Fruit fly (Drosophila melanogaster): ENCODE results near the gene Atxn7.
A peak's percentile ranks its signal among the peaks of the same experiment; 100 is the strongest.

The Atxn7 gene

dm6 chr2L:2375655-2376417 is at the start of gene Atxn7:
Gene Atxn7, plus strand, starts transcription at chr2L:2375841.
- TF ChIP-seq pan (optimal IDR thresholded peaks at IDR 0.05): no peak
- TF ChIP-seq CG8478 (optimal IDR thresholded peaks at IDR 0.05): peak; percentile 60

dm6 chr2L:2348479-2348878 is 27.2 kb upstream of the Atxn7 start:
- no peak for TF ChIP-seq CG8478 (optimal IDR thresholded peaks at IDR 0.05)
- TF ChIP-seq Dll (optimal IDR thresholded peaks at IDR 0.05): no peak
- no peak for TF ChIP-seq psq (optimal IDR thresholded peaks at IDR 0.05)
- no peak for TF ChIP-seq EcR (GFP tag; optimal IDR thresholded peaks at IDR 0.05)
- no peak for TF ChIP-seq usp (GFP tag; optimal IDR thresholded peaks at IDR 0.05)
- TF ChIP-seq pan (optimal IDR thresholded peaks at IDR 0.05): no peak

- TF ChIP-seq usp (GFP tag; optimal IDR thresholded peaks at IDR 0.05) (no peak), EcR (GFP tag; optimal IDR thresholded peaks at IDR 0.05) (no peak), CG8478 (optimal IDR thresholded peaks at IDR 0.05) (no peak), pan (optimal IDR thresholded peaks at IDR 0.05) (no peak), psq (optimal IDR thresholded peaks at IDR 0.05) (no peak)
Measured at dm6 chr2L:2357228-2357656, 18.4 kb upstream of the Atxn7 start, which contains the start of gene CG9967. Gene CG9967, minus strand, starts transcription at chr2L:2357356.

- no peak for TF ChIP-seq EcR (GFP tag; optimal IDR thresholded peaks at IDR 0.05)
- no peak for TF ChIP-seq Dll (optimal IDR thresholded peaks at IDR 0.05)
- no peak for TF ChIP-seq pan (optimal IDR thresholded peaks at IDR 0.05)
- TF ChIP-seq psq (optimal IDR thresholded peaks at IDR 0.05): no peak
Measured at dm6 chr2L:2361893-2362807, 13.5 kb upstream of the Atxn7 start.

- TF ChIP-seq EcR (GFP tag; optimal IDR thresholded peaks at IDR 0.05) (no peak), pan (optimal IDR thresholded peaks at IDR 0.05) (no peak), CG8478 (optimal IDR thresholded peaks at IDR 0.05) (no peak), usp (GFP tag; optimal IDR thresholded peaks at IDR 0.05) (no peak), Dll (optimal IDR thresholded peaks at IDR 0.05) (no peak), psq (optimal IDR thresholded peaks at IDR 0.05) (no peak)
Measured at dm6 chr2L:2362808-2363394, 12.7 kb upstream of the Atxn7 start.

DNA sequence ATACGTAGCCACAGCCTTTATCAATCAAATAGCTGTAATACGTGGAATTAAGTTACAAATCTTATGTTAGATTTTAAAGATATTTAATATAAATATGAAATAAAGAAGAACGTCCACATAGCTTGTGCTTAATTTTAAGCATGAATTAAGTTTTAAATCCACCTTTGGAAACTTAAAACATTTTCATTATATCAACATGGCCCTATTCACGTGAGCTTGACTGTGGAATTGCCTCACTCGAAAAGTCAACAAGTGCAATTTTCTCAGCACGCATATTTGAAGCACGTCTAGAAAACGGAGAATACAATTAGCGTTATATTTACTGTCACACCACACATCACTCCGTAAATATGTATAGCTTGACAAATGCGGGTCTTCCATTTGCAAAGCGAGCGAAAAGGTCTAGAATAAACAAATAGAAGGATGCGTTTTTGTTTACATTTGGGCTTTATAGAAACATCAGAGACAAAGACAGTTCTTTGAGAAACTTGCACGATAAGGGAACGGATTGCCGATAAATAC is 12.0 kb upstream of the Atxn7 start:
- no peak for TF ChIP-seq psq (optimal IDR thresholded peaks at IDR 0.05)
- TF ChIP-seq CG8478 (optimal IDR thresholded peaks at IDR 0.05): no peak
- no peak for TF ChIP-seq usp (GFP tag; optimal IDR thresholded peaks at IDR 0.05)
- TF ChIP-seq Dll (optimal IDR thresholded peaks at IDR 0.05): no peak
- TF ChIP-seq EcR (GFP tag; optimal IDR thresholded peaks at IDR 0.05): no peak
- TF ChIP-seq pan (optimal IDR thresholded peaks at IDR 0.05): no peak

DNA sequence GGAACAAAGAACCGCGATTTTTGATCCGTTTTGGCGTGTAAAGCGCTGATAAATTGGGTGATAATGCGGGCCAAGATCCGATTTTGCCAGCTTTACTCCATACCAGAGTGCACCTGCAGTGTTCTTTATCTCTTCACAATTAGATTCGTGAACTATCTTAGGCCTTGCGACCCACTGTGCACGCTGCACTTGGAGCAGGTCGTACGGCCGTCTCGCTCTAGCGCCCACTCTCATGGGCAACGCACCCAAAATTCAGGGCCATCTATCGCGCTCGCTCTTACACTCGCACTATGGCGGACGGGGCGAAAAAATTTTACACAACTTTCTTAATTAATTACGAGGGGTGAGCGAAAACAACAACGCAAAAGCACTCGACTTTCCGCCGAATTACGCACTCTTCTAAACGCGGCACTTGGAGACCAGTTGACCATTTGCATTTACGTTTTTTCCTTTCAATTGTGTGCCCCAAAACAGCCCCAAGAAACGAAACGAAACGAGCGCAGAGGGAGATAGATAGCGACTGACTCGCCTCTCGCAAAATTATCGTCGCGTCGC is 11.4 kb upstream of the Atxn7 start:
- TF ChIP-seq CG8478 (optimal IDR thresholded peaks at IDR 0.05): peak; percentile 87
- TF ChIP-seq pan (optimal IDR thresholded peaks at IDR 0.05): no peak
- no peak for TF ChIP-seq EcR (GFP tag; optimal IDR thresholded peaks at IDR 0.05)
- no peak for TF ChIP-seq usp (GFP tag; optimal IDR thresholded peaks at IDR 0.05)
- TF ChIP-seq psq (optimal IDR thresholded peaks at IDR 0.05): no peak
- no peak for TF ChIP-seq Dll (optimal IDR thresholded peaks at IDR 0.05)

- TF ChIP-seq pan (optimal IDR thresholded peaks at IDR 0.05) (no peak), CG8478 (optimal IDR thresholded peaks at IDR 0.05) (no peak), psq (optimal IDR thresholded peaks at IDR 0.05) (no peak), EcR (GFP tag; optimal IDR thresholded peaks at IDR 0.05) (no peak), usp (GFP tag; optimal IDR thresholded peaks at IDR 0.05) (no peak), Dll (optimal IDR thresholded peaks at IDR 0.05) (no peak)
Measured at dm6 chr2L:2365077-2365651, 10.5 kb upstream of the Atxn7 start, which contains the start of the genes Rab5 and Axud1. Gene Rab5, minus strand, starts transcription at chr2L:2365273. Gene Axud1, plus strand, starts transcription at chr2L:2365345.

DNA sequence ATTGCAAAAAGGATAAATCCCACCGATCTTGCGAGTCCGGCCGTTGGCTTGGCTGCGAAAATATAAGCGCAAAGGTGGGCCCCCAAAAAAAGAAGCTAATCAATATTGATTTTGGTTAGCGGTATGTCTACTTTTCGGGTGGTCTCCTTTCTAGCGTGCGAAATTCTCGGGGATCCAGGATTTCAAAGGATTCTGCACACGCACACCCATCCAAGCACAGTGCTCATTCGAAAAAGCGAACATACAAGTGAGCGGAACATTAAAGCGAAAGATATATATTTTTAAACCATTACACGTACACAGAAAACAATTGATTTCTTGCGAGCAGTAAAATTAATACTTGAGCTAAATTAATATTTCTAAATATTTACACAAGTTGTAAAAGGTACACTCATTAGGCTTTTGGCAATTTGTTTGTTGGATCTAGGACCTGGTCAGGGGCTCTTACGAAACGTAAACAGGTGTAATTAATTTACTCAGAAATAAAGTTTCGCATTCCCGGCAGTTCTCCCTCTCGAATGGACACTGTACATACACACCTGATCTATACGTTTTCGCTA is 9.9 kb upstream of the Atxn7 start:
- no peak for TF ChIP-seq CG8478 (optimal IDR thresholded peaks at IDR 0.05)
- no peak for TF ChIP-seq psq (optimal IDR thresholded peaks at IDR 0.05)
- TF ChIP-seq pan (optimal IDR thresholded peaks at IDR 0.05): no peak
- TF ChIP-seq Dll (optimal IDR thresholded peaks at IDR 0.05): no peak
- TF ChIP-seq usp (GFP tag; optimal IDR thresholded peaks at IDR 0.05): no peak
- TF ChIP-seq EcR (GFP tag; optimal IDR thresholded peaks at IDR 0.05): no peak

- no peak for TF ChIP-seq pan (optimal IDR thresholded peaks at IDR 0.05)
- TF ChIP-seq psq (optimal IDR thresholded peaks at IDR 0.05): no peak
- no peak for TF ChIP-seq Dll (optimal IDR thresholded peaks at IDR 0.05)
- TF ChIP-seq CG8478 (optimal IDR thresholded peaks at IDR 0.05): no peak
- no peak for TF ChIP-seq EcR (GFP tag; optimal IDR thresholded peaks at IDR 0.05)
Measured at dm6 chr2L:2370352-2370751, 5.3 kb upstream of the Atxn7 start.

Data from whole organism.